Worm (Caenorhabditis elegans) whole organism, L3 larva: ENCODE measurements around the gene spig-9.

Experiments used
- daf-12 ChIP-seq: fragments of 150-350 bp; optimal IDR thresholded peaks from 2 replicates; lab custom pipeline; 2014; ENCODE audit warnings: missing biosample characterization, missing genetic modification reagents, missing genetic modification characterization
- zag-1 ChIP-seq: fragments of 150-350 bp; optimal IDR thresholded peaks from 2 replicates; lab custom pipeline; 2014; ENCODE audit warnings: missing biosample characterization, missing genetic modification characterization

- TF ChIP-seq daf-12 (tag; lab: Kevin White, UChicago): no peak
- TF ChIP-seq zag-1 (tag; lab: Kevin White, UChicago): no peak
Observed at ce11 chrV:13650800-13651199, 39.1 kb upstream of the spig-9 start.
